Fruit fly (Drosophila melanogaster): Measurements from ENCODE around the gene CG6865.

The CG6865 gene

DNA sequence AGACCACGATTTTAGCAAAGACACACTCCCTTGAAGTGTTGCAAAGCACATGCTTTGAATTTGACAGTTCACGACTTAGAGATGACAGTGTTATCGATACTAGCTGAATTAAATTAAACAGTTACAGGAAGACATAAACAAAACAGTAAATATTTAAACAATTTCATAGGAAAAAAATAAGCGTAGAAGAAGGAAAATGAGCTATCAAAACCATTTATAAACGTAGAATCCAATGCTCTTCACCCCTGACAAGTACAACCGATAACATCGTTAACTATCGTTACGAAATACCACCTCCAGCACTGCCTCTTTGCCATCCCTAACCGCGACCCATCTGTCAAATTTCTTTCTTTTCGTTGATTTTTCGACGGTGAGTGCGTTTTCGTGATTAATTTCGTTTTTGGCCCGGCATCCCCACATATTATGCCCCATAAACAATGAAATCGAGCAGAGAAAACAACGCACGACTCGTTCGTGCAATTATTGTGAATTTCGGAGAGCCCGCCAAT lies 35.4 kb downstream of the CG6865 start, which contains the start of gene RpL26 (continued):
- TF ChIP-seq Ada2b (GFP tag; IDR thresholded peaks at IDR 0.05) (0 out of 2 replicates have a peak, but pooled peaks have one; percentile 19), Dip3 (GFP tag; optimal IDR thresholded peaks at IDR 0.05) (peak; percentile 78), MESR4 (GFP tag; optimal IDR thresholded peaks at IDR 0.05) (peak; percentile 96), pum (GFP tag; optimal IDR thresholded peaks at IDR 0.05) (peak; percentile 88), CG14710 (tag; optimal IDR thresholded peaks at IDR 0.05) (peak; percentile 87), CG15011 (GFP tag; optimal IDR thresholded peaks at IDR 0.05) (peak; percentile 66), CG9876 (GFP tag; optimal IDR thresholded peaks at IDR 0.05) (peak; percentile 81), Xbp1 (GFP tag; optimal IDR thresholded peaks at IDR 0.05) (peak; percentile 84), zfh2 (GFP tag; optimal IDR thresholded peaks at IDR 0.05) (peak; percentile 85), Ets65A (GFP tag) (peak; percentile 98), GATAe (GFP tag; conservative IDR thresholded peaks at IDR 0.05) (peak; percentile 67), lmd (GFP tag; IDR thresholded peaks at IDR 0.05) (peak; percentile 73; the same call in 1 of the 2 replicates), CG4617 (GFP tag; optimal IDR thresholded peaks at IDR 0.05; ENCODE audit: borderline replicate concordance) (peak; percentile 55), CG13624 (GFP tag; optimal IDR thresholded peaks at IDR 0.05) (peak; percentile 92), Fer3 (tag; optimal IDR thresholded peaks at IDR 0.05) (peak; percentile 42), aop (GFP tag; IDR thresholded peaks at IDR 0.05) (no peak), CG15601 (tag; optimal IDR thresholded peaks at IDR 0.05) (peak; percentile 77), CG14441 (GFP tag; IDR thresholded peaks at IDR 0.05) (peak; percentile 73), jigr1 (GFP tag; IDR thresholded peaks at IDR 0.05) (no peak), dm (GFP tag; optimal IDR thresholded peaks at IDR 0.05) (peak; percentile 93), CG14667 (GFP tag; IDR thresholded peaks at IDR 0.05) (no peak; the same call in 1 of the 2 replicates), CG2889 (GFP tag; IDR thresholded peaks at IDR 0.05) (no peak), Stat92E (GFP tag; optimal IDR thresholded peaks at IDR 0.05) (peak in 1 of 3 experiments; percentile 81), CG16779 (GFP tag; IDR thresholded peaks at IDR 0.05) (0 out of 2 replicates have a peak, but pooled peaks have one; percentile 12), CG8388 (GFP tag; optimal IDR thresholded peaks at IDR 0.05) (peak; percentile 66), org-1 (GFP tag; optimal IDR thresholded peaks at IDR 0.05) (peak; percentile 36), CG10147 (GFP tag; optimal IDR thresholded peaks at IDR 0.05) (peak; percentile 61), CG9797 (GFP tag; optimal IDR thresholded peaks at IDR 0.05) (peak; percentile 47), CG4328 (GFP tag; optimal IDR thresholded peaks at IDR 0.05) (peak; percentile 77), CG2120 (GFP tag; optimal IDR thresholded peaks at IDR 0.05) (peak; percentile 90), H2.0 (GFP tag; IDR thresholded peaks at IDR 0.05) (peak; percentile 44), slp2 (GFP tag; optimal IDR thresholded peaks at IDR 0.05) (peak; percentile 79), Atf3 (GFP tag; optimal IDR thresholded peaks at IDR 0.05) (peak; percentile 83), CG11093 (GFP tag; IDR thresholded peaks at IDR 0.05) (0 out of 3 replicates have a peak, but pooled peaks have one; percentile 41), CG10274 (GFP tag; optimal IDR thresholded peaks at IDR 0.05) (peak; percentile 7), CG6654 (GFP tag; optimal IDR thresholded peaks at IDR 0.05) (no peak), ewg (GFP tag; optimal IDR thresholded peaks at IDR 0.05) (peak; percentile 62), hbn (GFP tag; IDR thresholded peaks at IDR 0.05; ENCODE audit: partially characterized antibody) (peak; percentile 95), Dek (tag; optimal IDR thresholded peaks at IDR 0.05) (peak; percentile 72), hkb (optimal IDR thresholded peaks at IDR 0.05) (peak; percentile 78), hkb (GFP tag; IDR thresholded peaks at IDR 0.05) (peak; percentile 23; the same call in 1 of the 2 replicates), gsb-n (tag; optimal IDR thresholded peaks at IDR 0.05) (no peak), exex (tag; optimal IDR thresholded peaks at IDR 0.05) (peak; percentile 45), ems (GFP tag; optimal IDR thresholded peaks at IDR 0.05) (peak; percentile 64), ATbp (GFP tag; optimal IDR thresholded peaks at IDR 0.05) (no peak), CG15269 (tag; optimal IDR thresholded peaks at IDR 0.05) (no peak), D (optimal IDR thresholded peaks at IDR 0.05) (peak; percentile 52), D (GFP tag; optimal IDR thresholded peaks at IDR 0.05) (peak; percentile 17), disco-r (GFP tag; optimal IDR thresholded peaks at IDR 0.05) (peak; percentile 83), CG2875 (GFP tag; optimal IDR thresholded peaks at IDR 0.05) (no peak)
